In the genomic region with DNA sequence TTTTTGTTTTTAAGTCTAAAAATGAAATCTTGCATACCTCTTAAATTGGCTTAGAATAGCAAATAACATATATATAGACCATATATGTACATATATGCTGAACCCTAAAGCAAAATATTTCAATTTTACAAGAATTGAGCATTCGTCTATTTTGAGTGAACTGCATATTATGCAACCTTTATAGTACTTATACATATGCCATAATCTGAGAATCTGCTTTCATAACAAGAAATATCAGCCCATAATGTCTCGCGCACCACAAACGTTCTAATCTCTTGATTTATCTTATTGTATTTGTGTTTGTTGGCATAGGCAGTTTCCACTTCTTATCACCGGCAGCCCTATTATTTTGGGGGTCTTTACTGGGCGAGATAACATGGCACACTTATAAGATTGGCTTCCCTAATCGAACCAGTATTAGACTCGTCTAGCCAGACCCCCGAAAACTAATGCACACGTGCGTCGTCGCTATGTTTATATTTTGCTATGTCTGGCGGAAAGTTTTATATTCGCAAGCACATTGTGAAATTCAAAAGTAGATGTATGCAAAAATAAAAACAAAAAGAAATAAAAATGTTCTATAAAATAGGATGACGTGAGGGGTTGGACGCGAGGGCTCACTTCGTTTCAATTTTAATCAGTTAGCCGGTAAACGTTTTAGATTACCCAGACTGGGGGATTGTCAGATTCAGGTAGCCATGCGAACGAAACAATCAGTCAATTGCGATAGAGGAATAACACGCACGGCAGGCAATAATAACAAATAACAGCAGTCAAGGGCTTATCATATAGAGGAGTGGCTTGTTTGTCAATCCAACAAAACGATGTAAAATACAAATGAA, we compare ENCODE assay signal across 4 fruit fly cellular contexts.
TF ChIP-seq lines count a peak whose summit lies in the region.

No protein-coding gene starts in this region.

- no peak for TF ChIP-seq CTCF in whole organism, embryonic (GFP tag; optimal IDR thresholded peaks at IDR 0.05; lab: Kevin White, UChicago)

TF ChIP-seq in whole organism, adult, 20 proteins besides CTCF, POLR2A, EP300 and RAD21:
- TF ChIP-seq CG1620 (GFP tag; optimal IDR thresholded peaks at IDR 0.05; lab: Kevin White, UChicago) = no peak
- TF ChIP-seq Crg-1 (GFP tag; optimal IDR thresholded peaks at IDR 0.05; lab: Kevin White, UChicago) = no peak
- no peak for TF ChIP-seq CG33017 (tag; optimal IDR thresholded peaks at IDR 0.05; lab: Kevin White, UChicago)
- no peak for TF ChIP-seq ovo (GFP tag; optimal IDR thresholded peaks at IDR 0.05; lab: Kevin White, UChicago)
- TF ChIP-seq cic (GFP tag; optimal IDR thresholded peaks at IDR 0.05; lab: Kevin White, UChicago) = peak; percentile 84
- peak; percentile 55 for TF ChIP-seq tj (GFP tag; optimal IDR thresholded peaks at IDR 0.05; lab: Kevin White, UChicago)
- TF ChIP-seq toe (GFP tag; optimal IDR thresholded peaks at IDR 0.05; lab: Kevin White, UChicago) = no peak
- peak; percentile 58 for TF ChIP-seq kay (GFP tag; lab: Kevin White, UChicago; ENCODE audit: borderline replicate concordance)
- no peak for TF ChIP-seq CG12768 (GFP tag; optimal IDR thresholded peaks at IDR 0.05; lab: Kevin White, UChicago)
- TF ChIP-seq Mnt (GFP tag; optimal IDR thresholded peaks at IDR 0.05; lab: Kevin White, UChicago) = peak; percentile 76
- no peak for TF ChIP-seq CG11617 (GFP tag; optimal IDR thresholded peaks at IDR 0.05; lab: Kevin White, UChicago)
- no peak for TF ChIP-seq CG5204 (GFP tag; optimal IDR thresholded peaks at IDR 0.05; lab: Kevin White, UChicago)

TF ChIP-seq in whole organism, embryonic, 481 proteins besides CTCF, POLR2A, EP300 and RAD21 (continues in another document):
- TF ChIP-seq CG34422 (GFP tag; IDR thresholded peaks at IDR 0.05; lab: Robert Waterston, UW) = no peak
- TF ChIP-seq Atf-2 (GFP tag; optimal IDR thresholded peaks at IDR 0.05; lab: Kevin White, UChicago) = no peak
- TF ChIP-seq chif (GFP tag; optimal IDR thresholded peaks at IDR 0.05; lab: Kevin White, UChicago) = no peak
- peak; percentile 19 for TF ChIP-seq schlank (tag; optimal IDR thresholded peaks at IDR 0.05; lab: Kevin White, UChicago)
- peak; percentile 54 for TF ChIP-seq Hey (tag; optimal IDR thresholded peaks at IDR 0.05; lab: Kevin White, UChicago)
- no peak for TF ChIP-seq sima (GFP tag; optimal IDR thresholded peaks at IDR 0.05; lab: Kevin White, UChicago)
- no peak for TF ChIP-seq gcm (GFP tag; optimal IDR thresholded peaks at IDR 0.05; lab: Kevin White, UChicago)
- TF ChIP-seq z (GFP tag; IDR thresholded peaks at IDR 0.05; lab: Robert Waterston, UW) = no peak
- TF ChIP-seq MESR4 (GFP tag; optimal IDR thresholded peaks at IDR 0.05; lab: Kevin White, UChicago) = no peak
- peak; percentile 23 for TF ChIP-seq CG18599 (GFP tag; optimal IDR thresholded peaks at IDR 0.05; lab: Kevin White, UChicago)
- TF ChIP-seq CG43689 (GFP tag; IDR thresholded peaks at IDR 0.05; lab: Robert Waterston, UW) = no peak
- TF ChIP-seq CG2875 (GFP tag; optimal IDR thresholded peaks at IDR 0.05; lab: Kevin White, UChicago) = no peak
- peak; percentile 88 for TF ChIP-seq CG8281 (tag; optimal IDR thresholded peaks at IDR 0.05; lab: Kevin White, UChicago)
- no peak for TF ChIP-seq CG12155 (GFP tag; optimal IDR thresholded peaks at IDR 0.05; lab: Kevin White, UChicago)
- TF ChIP-seq CG16779 (GFP tag; IDR thresholded peaks at IDR 0.05; lab: Robert Waterston, UW) = no peak
- peak; percentile 5 for TF ChIP-seq gro (GFP tag; optimal IDR thresholded peaks at IDR 0.05; lab: Kevin White, UChicago)
- TF ChIP-seq Fer2 (tag; optimal IDR thresholded peaks at IDR 0.05; lab: Kevin White, UChicago) = no peak
- TF ChIP-seq sug (tag; optimal IDR thresholded peaks at IDR 0.05; lab: Kevin White, UChicago) = peak; percentile 97
- peak; percentile 10 for TF ChIP-seq CG2678 (tag; optimal IDR thresholded peaks at IDR 0.05; lab: Kevin White, UChicago)
- TF ChIP-seq h (optimal IDR thresholded peaks at IDR 0.05; lab: Kevin White, UChicago) = no peak
- TF ChIP-seq CG10431 (GFP tag; optimal IDR thresholded peaks at IDR 0.05; lab: Kevin White, UChicago) = no peak
- TF ChIP-seq CG3847 (GFP tag; IDR thresholded peaks at IDR 0.05; lab: Robert Waterston, UW) = no peak
- TF ChIP-seq sens (GFP tag; lab: Kevin White, UChicago) = peak; percentile 28
- TF ChIP-seq GATAe (GFP tag; conservative IDR thresholded peaks at IDR 0.05; lab: Robert Waterston, UW) = peak; percentile 62
- TF ChIP-seq Myb (GFP tag; optimal IDR thresholded peaks at IDR 0.05; lab: Kevin White, UChicago) = no peak

TF ChIP-seq in whole organism, prepupa, 60 proteins besides CTCF, POLR2A, EP300 and RAD21:
- TF ChIP-seq vri (GFP tag; optimal IDR thresholded peaks at IDR 0.05; lab: Kevin White, UChicago) = peak; percentile 31
- TF ChIP-seq fkh (GFP tag; optimal IDR thresholded peaks at IDR 0.05; lab: Kevin White, UChicago) = peak; percentile 8
- no peak for TF ChIP-seq Sox15 (GFP tag; optimal IDR thresholded peaks at IDR 0.05; lab: Kevin White, UChicago)
TF ChIP-seq in whole organism, prepupa: peak in this region for 2.

TF ChIP-seq in whole organism, wandering third instar larva, 38 proteins besides CTCF, POLR2A, EP300 and RAD21:
- TF ChIP-seq Mio (GFP tag; optimal IDR thresholded peaks at IDR 0.05; lab: Kevin White, UChicago) (no peak), lola (GFP tag; optimal IDR thresholded peaks at IDR 0.05; lab: Kevin White, UChicago) (no peak), Hr83 (GFP tag; optimal IDR thresholded peaks at IDR 0.05; lab: Kevin White, UChicago; ENCODE audit: poor library complexity, severe bottlenecking) (no peak), dl (GFP tag; optimal IDR thresholded peaks at IDR 0.05; lab: Kevin White, UChicago; ENCODE audit: insufficient read depth in 1 of 2, partially characterized antibody in 2 of 2) (no peak), br (GFP tag; optimal IDR thresholded peaks at IDR 0.05; lab: Kevin White, UChicago) (peak; percentile 7), h (GFP tag; optimal IDR thresholded peaks at IDR 0.05; lab: Kevin White, UChicago) (peak; percentile 83), Hr78 (GFP tag; optimal IDR thresholded peaks at IDR 0.05; lab: Kevin White, UChicago) (no peak), ey (GFP tag; optimal IDR thresholded peaks at IDR 0.05; lab: Kevin White, UChicago) (no peak), fru (GFP tag; optimal IDR thresholded peaks at IDR 0.05; lab: Kevin White, UChicago) (no peak), psq (GFP tag; optimal IDR thresholded peaks at IDR 0.05; lab: Kevin White, UChicago) (no peak), Dif (GFP tag; optimal IDR thresholded peaks at IDR 0.05; lab: Kevin White, UChicago; ENCODE audit: partially characterized antibody) (no peak), woc (GFP tag; optimal IDR thresholded peaks at IDR 0.05; lab: Kevin White, UChicago) (no peak)
